Fruit fly (Drosophila melanogaster): ENCODE data around the gene CG33642.

CG33642 gene

dm6 chr2L:13549973-13550458 lies 20.2 kb downstream of the CG33642 start, which contains the start of gene kuz (continued):
- TF ChIP-seq pan (optimal IDR thresholded peaks at IDR 0.05), result no peak
- no peak for TF ChIP-seq pan (GFP tag; optimal IDR thresholded peaks at IDR 0.05 in 1 of 2, IDR thresholded peaks at IDR 0.05 in 1 of 2)
- no peak for TF ChIP-seq crc (GFP tag; optimal IDR thresholded peaks at IDR 0.05)
- TF ChIP-seq NC2α (GFP tag; optimal IDR thresholded peaks at IDR 0.05), result no peak
- no peak for TF ChIP-seq CG10565 (GFP tag; optimal IDR thresholded peaks at IDR 0.05)
- TF ChIP-seq grn (GFP tag; optimal IDR thresholded peaks at IDR 0.05), result no peak
- TF ChIP-seq PHDP (tag; optimal IDR thresholded peaks at IDR 0.05), result peak; percentile 46
- no peak for TF ChIP-seq CG3847 (GFP tag; IDR thresholded peaks at IDR 0.05)
- TF ChIP-seq fd102C (GFP tag; optimal IDR thresholded peaks at IDR 0.05), result no peak
- 0 out of 2 replicates have a peak, but pooled peaks have one; percentile 15 for TF ChIP-seq sim (GFP tag; IDR thresholded peaks at IDR 0.05)
- no peak for TF ChIP-seq run (tag; optimal IDR thresholded peaks at IDR 0.05)
- TF ChIP-seq dan (GFP tag; IDR thresholded peaks at IDR 0.05), result no peak
- TF ChIP-seq pb (GFP tag; optimal IDR thresholded peaks at IDR 0.05), result no peak
- peak; percentile 25 for TF ChIP-seq nau (GFP tag; optimal IDR thresholded peaks at IDR 0.05)
- no peak for TF ChIP-seq p53 (GFP tag; optimal IDR thresholded peaks at IDR 0.05)
- peak; percentile 83 for TF ChIP-seq abd-A (tag; optimal IDR thresholded peaks at IDR 0.05)
- no peak for TF ChIP-seq ab (GFP tag; optimal IDR thresholded peaks at IDR 0.05)
- TF ChIP-seq Usf (GFP tag; optimal IDR thresholded peaks at IDR 0.05), result no peak
- no peak for TF ChIP-seq schlank (tag; optimal IDR thresholded peaks at IDR 0.05)
- no peak for TF ChIP-seq E2f2 (GFP tag; IDR thresholded peaks at IDR 0.05)
- TF ChIP-seq CG15269 (tag; optimal IDR thresholded peaks at IDR 0.05), result peak; percentile 9
- TF ChIP-seq CG6683 (GFP tag; optimal IDR thresholded peaks at IDR 0.05), result no peak
- TF ChIP-seq lov (optimal IDR thresholded peaks at IDR 0.05), result no peak
- no peak for TF ChIP-seq lov (GFP tag; IDR thresholded peaks at IDR 0.05)
- no peak for TF ChIP-seq ranshi (GFP tag; IDR thresholded peaks at IDR 0.05)
- peak in 1 of 3 experiments; percentile 16 for TF ChIP-seq lola (GFP tag; optimal IDR thresholded peaks at IDR 0.05)
- TF ChIP-seq CG8944 (GFP tag; optimal IDR thresholded peaks at IDR 0.05), result no peak
- TF ChIP-seq Med (GFP tag), result peak; percentile 94
- no peak for TF ChIP-seq br (optimal IDR thresholded peaks at IDR 0.05)
- no peak for TF ChIP-seq eve (GFP tag; optimal IDR thresholded peaks at IDR 0.05)
- no peak for TF ChIP-seq NfI (GFP tag; optimal IDR thresholded peaks at IDR 0.05)
- peak; percentile 29; the same call in 1 of the 2 replicates for TF ChIP-seq CG31441 (GFP tag; IDR thresholded peaks at IDR 0.05)
- no peak for TF ChIP-seq CG6175 (GFP tag; IDR thresholded peaks at IDR 0.05)
- no peak for TF ChIP-seq slou (GFP tag; optimal IDR thresholded peaks at IDR 0.05)
- TF ChIP-seq YL-1 (GFP tag; optimal IDR thresholded peaks at IDR 0.05), result peak; percentile 26
- TF ChIP-seq CG3281 (GFP tag; optimal IDR thresholded peaks at IDR 0.05), result no peak
- no peak for TF ChIP-seq gt (GFP tag; IDR thresholded peaks at IDR 0.05)
- no peak for TF ChIP-seq pita (GFP tag; optimal IDR thresholded peaks at IDR 0.05)
- no peak for TF ChIP-seq esg (GFP tag; conservative IDR thresholded peaks at IDR 0.05)
- no peak for TF ChIP-seq CG4707 (GFP tag; optimal IDR thresholded peaks at IDR 0.05)
- TF ChIP-seq NC2β (GFP tag; optimal IDR thresholded peaks at IDR 0.05), result peak; percentile 24
- no peak for TF ChIP-seq ap (GFP tag; IDR thresholded peaks at IDR 0.05)
- TF ChIP-seq CG9727 (GFP tag; optimal IDR thresholded peaks at IDR 0.05), result no peak
- TF ChIP-seq CG17186 (GFP tag; optimal IDR thresholded peaks at IDR 0.05), result no peak
- TF ChIP-seq Sin3A (optimal IDR thresholded peaks at IDR 0.05), result no peak
- no peak for TF ChIP-seq CG8765 (GFP tag; IDR thresholded peaks at IDR 0.05)
- peak; percentile 83 for TF ChIP-seq bbx (GFP tag; IDR thresholded peaks at IDR 0.05; ENCODE audit: partially characterized antibody)
- TF ChIP-seq Abd-B (GFP tag; optimal IDR thresholded peaks at IDR 0.05), result no peak
- TF ChIP-seq eyg (GFP tag; optimal IDR thresholded peaks at IDR 0.05), result no peak
- no peak for TF ChIP-seq Mad (GFP tag; optimal IDR thresholded peaks at IDR 0.05)
- no peak for TF ChIP-seq wdn (GFP tag; IDR thresholded peaks at IDR 0.05)
- TF ChIP-seq CG15011 (GFP tag; optimal IDR thresholded peaks at IDR 0.05), result no peak
- TF ChIP-seq cad (GFP tag; optimal IDR thresholded peaks at IDR 0.05), result no peak

Data from whole organism, embryonic.